Fruit fly (Drosophila melanogaster) whole organism, embryonic: ENCODE measurements around the gene moody.

ENCODE experiments used
- C15 ChIP-seq: fragments of 200-800 bp; sonication (Bioruptor generic); IDR thresholded peaks from 3 replicates; pipeline ENCODE4 v1.3.6; 2022; ENCODE audit warnings: missing biosample characterization, missing genetic modification characterization
- CG11695 ChIP-seq: fragments of 200-800 bp; sonication (Bioruptor generic); IDR thresholded peaks from 3 replicates; pipeline ENCODE4 v1.3.6; 2022; ENCODE audit warnings: missing biosample characterization, missing genetic modification characterization
- CG13424 ChIP-seq: fragments of 200-800 bp; sonication (Bioruptor generic); optimal IDR thresholded peaks from 2 replicates; lab custom pipeline; 2019; ENCODE audit warnings: missing biosample characterization, mild to moderate bottlenecking, missing genetic modification characterization, moderate library complexity
- CG14965 ChIP-seq: fragments of 200-800 bp; sonication (Bioruptor generic); optimal IDR thresholded peaks from 2 replicates; lab custom pipeline; 2016; ENCODE audit warnings: missing biosample characterization, missing genetic modification characterization, borderline replicate concordance
- CG15011 ChIP-seq: fragments of 200-800 bp; sonication (Bioruptor generic); optimal IDR thresholded peaks from 3 replicates; lab custom pipeline; 2018; ENCODE audit warnings: missing biosample characterization, mild to moderate bottlenecking, missing genetic modification characterization
- CG1603 ChIP-seq: fragments of 200-800 bp; sonication (Bioruptor generic); optimal IDR thresholded peaks from 2 replicates; lab custom pipeline; 2019; ENCODE audit warnings: missing biosample characterization, mild to moderate bottlenecking, missing genetic modification characterization, moderate library complexity
- CG17568 ChIP-seq: fragments of 200-800 bp; sonication (Bioruptor generic); optimal IDR thresholded peaks from 2 replicates; lab custom pipeline; 2018; ENCODE audit warnings: missing biosample characterization, mild to moderate bottlenecking, missing genetic modification characterization, moderate library complexity
- CG17612 ChIP-seq: fragments of 200-800 bp; sonication (Bioruptor generic); IDR thresholded peaks from 2 replicates; pipeline ENCODE4 v1.3.6; 2022; ENCODE audit warnings: missing biosample characterization, missing genetic modification characterization
- CG18599 ChIP-seq: fragments of 200-800 bp; sonication (Bioruptor generic); optimal IDR thresholded peaks from 3 replicates; lab custom pipeline; 2017; ENCODE audit warnings: missing biosample characterization, missing genetic modification characterization, mild to moderate bottlenecking, moderate library complexity, missing genetic modification reagents
- CG2202 ChIP-seq: fragments of 200-800 bp; sonication (Bioruptor generic); optimal IDR thresholded peaks from 2 replicates; lab custom pipeline; 2018; ENCODE audit warnings: missing biosample characterization, mild to moderate bottlenecking, missing genetic modification characterization
- CG31388 ChIP-seq: fragments of 200-800 bp; sonication (Bioruptor generic); optimal IDR thresholded peaks from 2 replicates; lab custom pipeline; 2016; ENCODE audit warnings: missing biosample characterization, missing genetic modification characterization
- CG32772 ChIP-seq: fragments of 200-800 bp; sonication (Bioruptor generic); IDR thresholded peaks from 2 replicates; pipeline ENCODE4 v1.3.6; 2022; ENCODE audit warnings: missing biosample characterization, missing genetic modification characterization
- CG33213 ChIP-seq: fragments of 200-800 bp; sonication (Bioruptor generic); optimal IDR thresholded peaks from 3 replicates; lab custom pipeline; 2016; ENCODE audit warnings: missing biosample characterization, missing genetic modification characterization
- CG4360 ChIP-seq: fragments of 200-800 bp; sonication (Bioruptor generic); IDR thresholded peaks from 2 replicates; pipeline ENCODE4 v1.3.6; 2022; ENCODE audit warnings: missing biosample characterization, missing genetic modification characterization
- CG6765 ChIP-seq: fragments of 200-800 bp; sonication (Bioruptor generic); optimal IDR thresholded peaks from 3 replicates; lab custom pipeline; 2017; ENCODE audit warnings: missing biosample characterization, mild to moderate bottlenecking, missing genetic modification characterization
- CG6791 ChIP-seq: fragments of 200-800 bp; sonication (Bioruptor generic); IDR thresholded peaks from 3 replicates; pipeline ENCODE4 v1.3.6; 2022; ENCODE audit warnings: missing biosample characterization, missing genetic modification characterization; ENCODE audit not compliant: partially characterized antibody
- CG7928 ChIP-seq: fragments of 200-800 bp; sonication (Bioruptor generic); optimal IDR thresholded peaks from 2 replicates; lab custom pipeline; 2017; ENCODE audit warnings: missing biosample characterization, mild to moderate bottlenecking, missing genetic modification characterization
- CG8765 ChIP-seq: fragments of 200-800 bp; sonication (Bioruptor generic); IDR thresholded peaks from 2 replicates; pipeline ENCODE4 v1.3.6; 2022; ENCODE audit warnings: missing biosample characterization, missing genetic modification characterization
- CG9727 ChIP-seq: fragments of 200-800 bp; sonication (Bioruptor generic); optimal IDR thresholded peaks from 3 replicates; lab custom pipeline; 2017; ENCODE audit warnings: missing biosample characterization, mild to moderate bottlenecking, missing genetic modification characterization
- CG9876 ChIP-seq: fragments of 200-800 bp; sonication (Bioruptor generic); optimal IDR thresholded peaks from 2 replicates; lab custom pipeline; 2016; ENCODE audit warnings: missing biosample characterization, missing genetic modification characterization
- Dek ChIP-seq: fragments of 200-800 bp; sonication (Bioruptor generic); optimal IDR thresholded peaks from 3 replicates; lab custom pipeline; 2019; ENCODE audit warnings: missing biosample characterization, mild to moderate bottlenecking, missing genetic modification characterization, moderate library complexity
- Eip74EF ChIP-seq, 2 experiments: fragments of 200-800 bp in 1 of 2; fragments of >200 bp in 1 of 2; sonication (Bioruptor generic) in 1 of 2; optimal IDR thresholded peaks; 2 replicates each; lab custom pipeline; 2017 to 2019; ENCODE audit warnings: missing biosample characterization in 2 of 2, missing genetic modification characterization in 2 of 2, mild to moderate bottlenecking in 1 of 2, moderate library complexity in 1 of 2
- Gug ChIP-seq: fragments of 200-800 bp; sonication (Bioruptor generic); IDR thresholded peaks from 4 replicates; pipeline ENCODE4 v1.3.6; 2022; ENCODE audit warnings: missing biosample characterization, missing genetic modification characterization
- H15 ChIP-seq: fragments of 200-800 bp; sonication (Bioruptor generic); IDR thresholded peaks from 3 replicates; pipeline ENCODE4 v1.3.6; 2022; ENCODE audit warnings: missing biosample characterization, missing genetic modification characterization
- H2.0 ChIP-seq: fragments of 200-800 bp; sonication (Bioruptor generic); IDR thresholded peaks from 2 replicates; pipeline ENCODE4 v1.3.6; 2022; ENCODE audit warnings: missing biosample characterization, missing genetic modification characterization
- Kr ChIP-seq: fragments of 200-800 bp; sonication (Bioruptor generic); optimal IDR thresholded peaks from 2 replicates; lab custom pipeline; 2017; ENCODE audit warnings: missing biosample characterization, mild to moderate bottlenecking, missing genetic modification characterization
- Mes4 ChIP-seq: fragments of 200-800 bp; sonication (Bioruptor generic); optimal IDR thresholded peaks from 2 replicates; lab custom pipeline; 2016; ENCODE audit warnings: missing biosample characterization, missing genetic modification characterization
- Neu2 ChIP-seq: fragments of 200-800 bp; sonication (Bioruptor generic); optimal IDR thresholded peaks from 3 replicates; lab custom pipeline; 2016; ENCODE audit warnings: missing biosample characterization, missing genetic modification characterization, borderline replicate concordance
- NfI ChIP-seq: fragments of 200-800 bp; sonication (Bioruptor generic); optimal IDR thresholded peaks from 3 replicates; lab custom pipeline; 2018; ENCODE audit warnings: missing biosample characterization, mild to moderate bottlenecking, missing genetic modification characterization, moderate library complexity
- Rfx ChIP-seq: fragments of 200-800 bp; sonication (Bioruptor generic); IDR thresholded peaks from 2 replicates; pipeline ENCODE4 v1.3.6; 2022; ENCODE audit warnings: missing biosample characterization, missing genetic modification characterization
- Side ChIP-seq: fragments of 200-800 bp; sonication (Bioruptor generic); optimal IDR thresholded peaks from 2 replicates; lab custom pipeline; 2016; ENCODE audit warnings: missing biosample characterization, missing genetic modification characterization
- Sry-β ChIP-seq: fragments of 200-800 bp; sonication (Bioruptor generic); optimal IDR thresholded peaks from 2 replicates; lab custom pipeline; 2018; ENCODE audit warnings: missing biosample characterization, mild to moderate bottlenecking, missing genetic modification characterization, moderate library complexity
- TFAM ChIP-seq: fragments of 200-800 bp; sonication (Bioruptor generic); optimal IDR thresholded peaks from 2 replicates; lab custom pipeline; 2017; ENCODE audit warnings: missing biosample characterization, missing genetic modification characterization, inconsistent platforms
- az2 ChIP-seq: fragments of 200-800 bp; sonication (Bioruptor generic); optimal IDR thresholded peaks from 3 replicates; lab custom pipeline; 2016; ENCODE audit warnings: missing biosample characterization, missing genetic modification characterization
- br ChIP-seq: fragments of >200 bp; optimal IDR thresholded peaks from 2 replicates; lab custom pipeline; 2017
- cas ChIP-seq: fragments of 200-800 bp; sonication (Bioruptor generic); IDR thresholded peaks from 2 replicates; pipeline ENCODE4 v1.3.6; 2022; ENCODE audit warnings: missing biosample characterization, missing genetic modification characterization
- caup ChIP-seq: fragments of 200-800 bp; sonication (Bioruptor generic); optimal IDR thresholded peaks from 3 replicates; lab custom pipeline; 2017; ENCODE audit warnings: missing biosample characterization, mild to moderate bottlenecking, missing genetic modification characterization, moderate library complexity; ENCODE audit not compliant: severe bottlenecking
- dpn ChIP-seq, 2 experiments: fragments of 200-800 bp; sonication (Bioruptor generic); optimal IDR thresholded peaks; 3 replicates each; lab custom pipeline; 2016; ENCODE audit warnings: missing biosample characterization in 2 of 2, missing genetic modification characterization in 2 of 2
- dysf ChIP-seq: fragments of 200-800 bp; sonication (Bioruptor generic); IDR thresholded peaks from 3 replicates; pipeline ENCODE4 v1.3.6; 2022; ENCODE audit warnings: missing biosample characterization, missing genetic modification characterization
- gem ChIP-seq: fragments of 200-800 bp; sonication (Bioruptor generic); optimal IDR thresholded peaks from 2 replicates; lab custom pipeline; 2019; ENCODE audit warnings: missing biosample characterization, mild to moderate bottlenecking, missing genetic modification characterization, moderate library complexity
- gsb-n ChIP-seq: fragments of 200-800 bp; sonication (Bioruptor generic); optimal IDR thresholded peaks from 3 replicates; lab custom pipeline; 2018; ENCODE audit warnings: missing biosample characterization, mild to moderate bottlenecking, missing genetic modification characterization
- hb ChIP-seq: fragments of 200-800 bp; sonication (Bioruptor generic); IDR thresholded peaks from 3 replicates; pipeline ENCODE4 v1.3.6; 2022; ENCODE audit warnings: missing biosample characterization, missing genetic modification characterization; ENCODE audit not compliant: partially characterized antibody
- insv ChIP-seq, 2 experiments: fragments of 200-800 bp; sonication (Bioruptor generic); optimal IDR thresholded peaks; 3 replicates each; lab custom pipeline; 2016 to 2018; ENCODE audit warnings: missing biosample characterization in 2 of 2, missing genetic modification characterization in 2 of 2
- otp ChIP-seq: fragments of 200-800 bp; sonication (Bioruptor generic); IDR thresholded peaks from 3 replicates; pipeline ENCODE4, ENCODE4 v1.3.6; 2022; ENCODE audit warnings: missing biosample characterization, missing genetic modification characterization
- peb ChIP-seq: fragments of 200-800 bp; sonication (Bioruptor generic); IDR thresholded peaks from 2 replicates; pipeline ENCODE4 v1.3.6; 2022; ENCODE audit warnings: missing biosample characterization, missing genetic modification characterization
- row ChIP-seq: fragments of 200-800 bp; sonication (Bioruptor generic); IDR thresholded peaks from 3 replicates; pipeline ENCODE4 v1.3.6; 2022; ENCODE audit warnings: missing biosample characterization, missing genetic modification characterization
- schlank ChIP-seq: fragments of 200-800 bp; sonication (Bioruptor generic); optimal IDR thresholded peaks from 2 replicates; lab custom pipeline; 2018; ENCODE audit warnings: missing biosample characterization, mild to moderate bottlenecking, missing genetic modification characterization
- scrt ChIP-seq: fragments of 200-800 bp; sonication (Bioruptor generic); optimal IDR thresholded peaks from 2 replicates; lab custom pipeline; 2018; ENCODE audit warnings: missing biosample characterization, mild to moderate bottlenecking, missing genetic modification characterization, moderate library complexity
- ssp ChIP-seq: fragments of 200-800 bp; sonication (Bioruptor generic); IDR thresholded peaks from 2 replicates; pipeline ENCODE4 v1.3.6; 2022; ENCODE audit warnings: missing biosample characterization, missing genetic modification characterization
- tio ChIP-seq: fragments of 200-800 bp; sonication (Bioruptor generic); optimal IDR thresholded peaks from 2 replicates; lab custom pipeline; 2017; ENCODE audit warnings: missing biosample characterization, missing genetic modification characterization, inconsistent platforms

The moody gene

dm6 chrX:2094072-2094761 is 44.3 kb upstream of the moody start, which contains the start of gene csw (continued):
- TF ChIP-seq NfI (peak; percentile 41), CG4360 (GFP tag; lab: Robert Waterston, UW) (no peak), CG18599 (GFP tag; lab: Kevin White, UChicago) (peak; percentile 31), Rfx (GFP tag; lab: Robert Waterston, UW) (peak; percentile 59), Dek (tag; lab: Kevin White, UChicago) (peak; percentile 16), Gug (GFP tag; lab: Robert Waterston, UW) (no peak), insv (GFP tag; optimal IDR thresholded peaks at IDR 0.05; lab: Kevin White, UChicago) (peak; percentile 39 to 95), ssp (peak; percentile 19; the same call in 1 of the 2 replicates), CG17612 (no peak), gem (tag; lab: Kevin White, UChicago) (peak; percentile 32), CG9876 (GFP tag; lab: Kevin White, UChicago) (no peak), dysf (GFP tag; lab: Robert Waterston, UW) (peak; percentile 31; the same call in 1 of the 3 replicates), C15 (no peak), Kr (GFP tag; lab: Kevin White, UChicago) (no peak), TFAM (GFP tag; lab: Kevin White, UChicago) (no peak), CG11695 (GFP tag; lab: Robert Waterston, UW) (no peak), CG32772 (GFP tag; lab: Robert Waterston, UW) (peak; percentile 82), CG7928 (GFP tag; lab: Kevin White, UChicago) (peak; percentile 43), tio (GFP tag; lab: Kevin White, UChicago) (no peak), Mes4 (GFP tag; lab: Kevin White, UChicago) (no peak), caup (GFP tag; lab: Kevin White, UChicago) (peak; percentile 22), CG6791 (GFP tag; lab: Robert Waterston, UW) (0 out of 3 replicates have a peak, but pooled peaks have one; percentile 31), Sry-β (GFP tag; lab: Kevin White, UChicago) (no peak), CG15011 (GFP tag; lab: Kevin White, UChicago) (no peak), CG8765 (GFP tag; lab: Robert Waterston, UW) (no peak), CG9727 (GFP tag; lab: Kevin White, UChicago) (peak; percentile 2), Side (peak; percentile 33), cas (GFP tag; lab: Robert Waterston, UW) (no peak), CG33213 (GFP tag; lab: Kevin White, UChicago) (peak; percentile 87), az2 (no peak), H2.0 (GFP tag; lab: Robert Waterston, UW) (no peak), row (GFP tag; lab: Robert Waterston, UW) (no peak), hb (GFP tag; lab: Robert Waterston, UW) (no peak), CG6765 (GFP tag; lab: Kevin White, UChicago) (no peak), CG2202 (tag; lab: Kevin White, UChicago) (no peak), br (no peak), scrt (no peak), Neu2 (GFP tag; lab: Kevin White, UChicago) (no peak), Eip74EF (GFP tag; optimal IDR thresholded peaks at IDR 0.05; lab: Kevin White, UChicago) (no peak), H15 (no peak), CG17568 (no peak), dpn (GFP tag; optimal IDR thresholded peaks at IDR 0.05; lab: Kevin White, UChicago) (peak; percentile 59 to 62), schlank (tag; lab: Kevin White, UChicago) (no peak), CG13424 (no peak), peb (GFP tag; lab: Robert Waterston, UW) (no peak), gsb-n (peak; percentile 16), otp (GFP tag; lab: Robert Waterston, UW) (no peak), CG1603 (tag; lab: Kevin White, UChicago) (peak; percentile 86), CG14965 (GFP tag; lab: Kevin White, UChicago) (no peak), CG31388 (GFP tag; lab: Kevin White, UChicago) (no peak)
